Worm (Caenorhabditis elegans): ENCODE results near the gene clec-76.

DNA sequence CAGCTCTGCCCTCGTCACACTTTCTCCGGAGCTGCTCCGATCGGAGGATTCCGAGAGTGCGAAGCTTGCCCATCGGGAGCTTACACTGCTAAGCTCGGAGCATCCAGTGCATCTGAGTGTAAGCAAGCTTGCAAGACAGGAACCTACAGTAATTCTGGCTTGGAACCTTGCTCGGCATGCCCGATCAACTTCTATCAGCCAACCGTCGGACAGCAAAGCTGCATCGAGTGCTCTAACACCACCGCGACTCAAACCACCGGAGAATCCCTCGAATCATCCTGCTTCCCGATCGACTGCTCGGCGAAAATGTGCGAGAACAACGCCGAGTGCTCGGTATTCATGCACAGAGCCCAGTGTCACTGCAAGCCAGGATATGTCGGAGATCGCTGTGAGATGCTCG is 39.2 kb downstream of the clec-76 start:
- TF ChIP-seq tab-1 (GFP tag; IDR thresholded peaks at IDR 0.05), result no peak
- no peak for TF ChIP-seq ztf-23 (GFP tag; IDR thresholded peaks at IDR 0.05)
- TF ChIP-seq T22C8.4 (GFP tag; IDR thresholded peaks at IDR 0.05), result no peak
- no peak for TF ChIP-seq klf-2 (GFP tag; conservative IDR thresholded peaks at IDR 0.05)
- no peak for TF ChIP-seq ref-1 (GFP tag; conservative IDR thresholded peaks at IDR 0.05)
- no peak for TF ChIP-seq ztf-29 (GFP tag; IDR thresholded peaks at IDR 0.05)
- TF ChIP-seq med-1 (GFP tag; optimal IDR thresholded peaks at IDR 0.05; ENCODE audit: insufficient read depth), result no peak

All from whole organism, midembryonic.